Fruit fly (Drosophila melanogaster) whole organism, embryonic: ENCODE data around the gene RabX6.
A peak's percentile ranks its signal among the peaks of the same experiment; 100 is the strongest.

Experiments
- Antp ChIP-seq: fragments of 200-800 bp; sonication (Bioruptor generic); optimal IDR thresholded peaks from 3 replicates; lab custom pipeline; 2016; ENCODE audit warnings: missing biosample characterization, missing genetic modification characterization
- Atf-2 ChIP-seq: fragments of 200-800 bp; sonication (Bioruptor generic); optimal IDR thresholded peaks from 2 replicates; lab custom pipeline; 2016; ENCODE audit warnings: missing biosample characterization, missing genetic modification characterization
- Bdp1 ChIP-seq: fragments of 200-800 bp; sonication (Bioruptor generic); optimal IDR thresholded peaks from 3 replicates; lab custom pipeline; 2016; ENCODE audit warnings: missing biosample characterization, missing genetic modification characterization
- CG12219 ChIP-seq: fragments of 200-800 bp; sonication (Bioruptor generic); optimal IDR thresholded peaks from 3 replicates; lab custom pipeline; 2018; ENCODE audit warnings: missing biosample characterization, mild to moderate bottlenecking, missing genetic modification characterization
- CG12744 ChIP-seq: fragments of 200-800 bp; sonication (Bioruptor generic); optimal IDR thresholded peaks from 2 replicates; lab custom pipeline; 2016; ENCODE audit warnings: missing biosample characterization, missing genetic modification characterization
- CG13123 ChIP-seq: fragments of 200-800 bp; sonication (Bioruptor generic); optimal IDR thresholded peaks from 2 replicates; lab custom pipeline; 2016; ENCODE audit warnings: missing biosample characterization, missing genetic modification characterization
- CG15011 ChIP-seq: fragments of 200-800 bp; sonication (Bioruptor generic); optimal IDR thresholded peaks from 3 replicates; lab custom pipeline; 2018; ENCODE audit warnings: missing biosample characterization, mild to moderate bottlenecking, missing genetic modification characterization
- CG1602 ChIP-seq: fragments of 200-800 bp; sonication (Bioruptor generic); optimal IDR thresholded peaks from 3 replicates; lab custom pipeline; 2016; ENCODE audit warnings: missing biosample characterization, missing genetic modification characterization
- CG16863 ChIP-seq: fragments of 200-800 bp; sonication (Bioruptor generic); optimal IDR thresholded peaks from 3 replicates; lab custom pipeline; 2016; ENCODE audit warnings: missing biosample characterization, missing genetic modification characterization
- CG17328 ChIP-seq: fragments of 200-800 bp; sonication (Bioruptor generic); IDR thresholded peaks from 2 replicates; pipeline ENCODE4 v1.3.6; 2022; ENCODE audit warnings: missing biosample characterization, missing genetic modification characterization
- CG17385 ChIP-seq: fragments of 200-800 bp; sonication (Bioruptor generic); optimal IDR thresholded peaks from 3 replicates; lab custom pipeline; 2018; ENCODE audit warnings: missing biosample characterization, mild to moderate bottlenecking, missing genetic modification characterization
- CG17829 ChIP-seq: fragments of 200-800 bp; optimal IDR thresholded peaks from 2 replicates; lab custom pipeline; 2019; ENCODE audit warnings: missing biosample characterization, mild to moderate bottlenecking, missing genetic modification characterization, moderate library complexity
- CG2712 ChIP-seq: fragments of 200-800 bp; optimal IDR thresholded peaks from 3 replicates; lab custom pipeline; 2019; ENCODE audit warnings: missing biosample characterization, mild to moderate bottlenecking, missing genetic modification characterization, moderate library complexity
- CG2889 ChIP-seq: fragments of 200-800 bp; sonication (Bioruptor generic); IDR thresholded peaks from 3 replicates; pipeline ENCODE4 v1.3.6; 2022; ENCODE audit warnings: missing biosample characterization, missing genetic modification characterization
- CG30403 ChIP-seq: fragments of 200-800 bp; sonication (Bioruptor generic); optimal IDR thresholded peaks from 3 replicates; lab custom pipeline; 2016; ENCODE audit warnings: missing biosample characterization, missing genetic modification characterization
- CG3281 ChIP-seq: fragments of 200-800 bp; sonication (Bioruptor generic); optimal IDR thresholded peaks from 3 replicates; lab custom pipeline; 2017; ENCODE audit warnings: missing biosample characterization, mild to moderate bottlenecking, missing genetic modification characterization
- CG3847 ChIP-seq: fragments of 200-800 bp; sonication (Bioruptor generic); IDR thresholded peaks from 2 replicates; pipeline ENCODE4 v1.3.6; 2022; ENCODE audit warnings: missing biosample characterization, missing genetic modification characterization
- CG4424 ChIP-seq: fragments of 200-800 bp; sonication (Bioruptor generic); optimal IDR thresholded peaks from 3 replicates; lab custom pipeline; 2016; ENCODE audit warnings: missing biosample characterization, missing genetic modification characterization
- CG6654 ChIP-seq: fragments of 200-800 bp; sonication (Bioruptor generic); optimal IDR thresholded peaks from 2 replicates; lab custom pipeline; 2017; ENCODE audit warnings: missing biosample characterization, mild to moderate bottlenecking, missing genetic modification characterization
- CG6689 ChIP-seq: fragments of 200-800 bp; sonication (Bioruptor generic); IDR thresholded peaks from 2 replicates; pipeline ENCODE4 v1.3.6; 2022; ENCODE audit warnings: missing biosample characterization, missing genetic modification characterization
- CG8290 ChIP-seq, 3 experiments: fragments of 200-800 bp; sonication (Bioruptor generic); optimal IDR thresholded peaks; 2 replicates each; lab custom pipeline; 2016 to 2019; ENCODE audit warnings: missing biosample characterization in 3 of 3, missing genetic modification characterization in 3 of 3, mild to moderate bottlenecking in 2 of 3, moderate library complexity in 1 of 3
- CG9797 ChIP-seq: fragments of 200-800 bp; sonication (Bioruptor generic); optimal IDR thresholded peaks from 3 replicates; lab custom pipeline; 2018; ENCODE audit warnings: missing biosample characterization, mild to moderate bottlenecking, missing genetic modification characterization
- Dbx ChIP-seq: fragments of 200-800 bp; sonication (Bioruptor generic); IDR thresholded peaks from 3 replicates; pipeline ENCODE4 v1.3.6; 2022; ENCODE audit warnings: missing biosample characterization, missing genetic modification characterization
- Doc2 ChIP-seq: fragments of 200-800 bp; sonication (Bioruptor generic); IDR thresholded peaks from 2 replicates; pipeline ENCODE4 v1.3.6; 2022; ENCODE audit warnings: missing biosample characterization, missing genetic modification characterization
- ERR ChIP-seq: fragments of 200-800 bp; sonication (Bioruptor generic); optimal IDR thresholded peaks from 2 replicates; lab custom pipeline; 2016; ENCODE audit warnings: missing biosample characterization, missing genetic modification characterization
- Fer2 ChIP-seq: fragments of 200-800 bp; sonication (Bioruptor generic); optimal IDR thresholded peaks from 2 replicates; lab custom pipeline; 2018; ENCODE audit warnings: missing biosample characterization, mild to moderate bottlenecking, missing genetic modification characterization, moderate library complexity
- H2.0 ChIP-seq: fragments of 200-800 bp; sonication (Bioruptor generic); IDR thresholded peaks from 2 replicates; pipeline ENCODE4 v1.3.6; 2022; ENCODE audit warnings: missing biosample characterization, missing genetic modification characterization
- HLHmδ ChIP-seq: fragments of 200-800 bp; sonication (Bioruptor generic); optimal IDR thresholded peaks from 2 replicates; lab custom pipeline; 2018; ENCODE audit warnings: missing biosample characterization, mild to moderate bottlenecking, missing genetic modification characterization, moderate library complexity
- Hmr ChIP-seq: fragments of 200-800 bp; sonication (Bioruptor generic); optimal IDR thresholded peaks from 3 replicates; lab custom pipeline; 2017; ENCODE audit warnings: mild to moderate bottlenecking, missing biosample characterization, missing genetic modification reagents, missing genetic modification characterization
- Myb ChIP-seq: fragments of 200-800 bp; sonication (Bioruptor generic); optimal IDR thresholded peaks from 2 replicates; lab custom pipeline; 2016; ENCODE audit warnings: missing biosample characterization, missing genetic modification characterization
- NFAT ChIP-seq: fragments of 200-800 bp; sonication (Bioruptor generic); IDR thresholded peaks from 2 replicates; pipeline ENCODE4 v1.3.6; 2022; ENCODE audit warnings: missing biosample characterization, missing genetic modification characterization
- Opbp ChIP-seq: fragments of 200-800 bp; sonication (Bioruptor generic); IDR thresholded peaks from 3 replicates; pipeline ENCODE4 v1.3.6; 2022; ENCODE audit warnings: missing biosample characterization, missing genetic modification characterization; ENCODE audit not compliant: partially characterized antibody
- Spps ChIP-seq: fragments of 200-800 bp; sonication (Bioruptor generic); optimal IDR thresholded peaks from 2 replicates; lab custom pipeline; 2018; ENCODE audit warnings: missing biosample characterization, mild to moderate bottlenecking, missing genetic modification characterization
- ab ChIP-seq: fragments of 200-800 bp; sonication (Bioruptor generic); optimal IDR thresholded peaks from 2 replicates; lab custom pipeline; 2016; ENCODE audit warnings: missing biosample characterization, missing genetic modification characterization
- aop ChIP-seq: fragments of 200-800 bp; sonication (Bioruptor generic); IDR thresholded peaks from 2 replicates; pipeline ENCODE4 v1.3.6; 2022; ENCODE audit warnings: missing biosample characterization, missing genetic modification characterization
- az2 ChIP-seq: fragments of 200-800 bp; sonication (Bioruptor generic); optimal IDR thresholded peaks from 3 replicates; lab custom pipeline; 2016; ENCODE audit warnings: missing biosample characterization, missing genetic modification characterization
- bcd ChIP-seq: fragments of 200-800 bp; sonication (Bioruptor generic); optimal IDR thresholded peaks from 2 replicates; lab custom pipeline; 2017; ENCODE audit warnings: missing biosample characterization, mild to moderate bottlenecking, missing genetic modification characterization
- bsh ChIP-seq, 2 experiments: fragments of 200-800 bp; sonication (Bioruptor generic); optimal IDR thresholded peaks; 2 replicates each; lab custom pipeline; 2017 to 2018; ENCODE audit warnings: mild to moderate bottlenecking in 2 of 2, missing biosample characterization in 2 of 2, missing genetic modification characterization in 2 of 2, moderate library complexity in 1 of 2
- chif ChIP-seq, 2 experiments: fragments of 200-800 bp; sonication (Bioruptor generic); optimal IDR thresholded peaks; 3 replicates each; lab custom pipeline; 2016; ENCODE audit warnings: missing biosample characterization in 2 of 2, missing genetic modification characterization in 2 of 2
- ci ChIP-seq: fragments of 200-800 bp; sonication (Bioruptor generic); IDR thresholded peaks from 3 replicates; pipeline ENCODE4 v1.3.6; 2022; ENCODE audit warnings: missing biosample characterization, missing genetic modification characterization
- ewg ChIP-seq: fragments of 200-800 bp; sonication (Bioruptor generic); optimal IDR thresholded peaks from 3 replicates; lab custom pipeline; 2017; ENCODE audit warnings: mild to moderate bottlenecking, missing biosample characterization, missing genetic modification reagents, missing genetic modification characterization
- inv ChIP-seq: fragments of 200-800 bp; sonication (Bioruptor generic); IDR thresholded peaks from 2 replicates; pipeline ENCODE4 v1.3.6; 2022; ENCODE audit warnings: missing biosample characterization, missing genetic modification characterization; ENCODE audit not compliant: partially characterized antibody
- kah ChIP-seq: fragments of 200-800 bp; sonication (Bioruptor generic); optimal IDR thresholded peaks from 2 replicates; lab custom pipeline; 2018; ENCODE audit warnings: missing biosample characterization, mild to moderate bottlenecking, missing genetic modification characterization
- lilli ChIP-seq: fragments of 200-800 bp; sonication (Bioruptor generic); optimal IDR thresholded peaks from 3 replicates; lab custom pipeline; 2016; ENCODE audit warnings: missing biosample characterization, missing genetic modification characterization
- org-1 ChIP-seq: fragments of 200-800 bp; sonication (Bioruptor generic); optimal IDR thresholded peaks from 2 replicates; lab custom pipeline; 2017; ENCODE audit warnings: missing biosample characterization, missing genetic modification characterization
- pros ChIP-seq: fragments of 200-800 bp; sonication (Bioruptor generic); optimal IDR thresholded peaks from 3 replicates; lab custom pipeline; 2019; ENCODE audit warnings: missing biosample characterization, mild to moderate bottlenecking, missing genetic modification characterization, moderate library complexity
- scrt ChIP-seq: fragments of 200-800 bp; sonication (Bioruptor generic); optimal IDR thresholded peaks from 2 replicates; lab custom pipeline; 2018; ENCODE audit warnings: missing biosample characterization, mild to moderate bottlenecking, missing genetic modification characterization, moderate library complexity
- sna ChIP-seq: fragments of 200-800 bp; sonication (Bioruptor generic); IDR thresholded peaks from 2 replicates; pipeline ENCODE4 v1.3.6; 2022; ENCODE audit warnings: missing biosample characterization, missing genetic modification characterization; ENCODE audit not compliant: partially characterized antibody
- vvl ChIP-seq: fragments of 200-800 bp; sonication (Bioruptor generic); IDR thresholded peaks from 2 replicates; pipeline ENCODE4 v1.3.6; 2022; ENCODE audit warnings: missing biosample characterization, missing genetic modification characterization

RabX6 gene

DNA sequence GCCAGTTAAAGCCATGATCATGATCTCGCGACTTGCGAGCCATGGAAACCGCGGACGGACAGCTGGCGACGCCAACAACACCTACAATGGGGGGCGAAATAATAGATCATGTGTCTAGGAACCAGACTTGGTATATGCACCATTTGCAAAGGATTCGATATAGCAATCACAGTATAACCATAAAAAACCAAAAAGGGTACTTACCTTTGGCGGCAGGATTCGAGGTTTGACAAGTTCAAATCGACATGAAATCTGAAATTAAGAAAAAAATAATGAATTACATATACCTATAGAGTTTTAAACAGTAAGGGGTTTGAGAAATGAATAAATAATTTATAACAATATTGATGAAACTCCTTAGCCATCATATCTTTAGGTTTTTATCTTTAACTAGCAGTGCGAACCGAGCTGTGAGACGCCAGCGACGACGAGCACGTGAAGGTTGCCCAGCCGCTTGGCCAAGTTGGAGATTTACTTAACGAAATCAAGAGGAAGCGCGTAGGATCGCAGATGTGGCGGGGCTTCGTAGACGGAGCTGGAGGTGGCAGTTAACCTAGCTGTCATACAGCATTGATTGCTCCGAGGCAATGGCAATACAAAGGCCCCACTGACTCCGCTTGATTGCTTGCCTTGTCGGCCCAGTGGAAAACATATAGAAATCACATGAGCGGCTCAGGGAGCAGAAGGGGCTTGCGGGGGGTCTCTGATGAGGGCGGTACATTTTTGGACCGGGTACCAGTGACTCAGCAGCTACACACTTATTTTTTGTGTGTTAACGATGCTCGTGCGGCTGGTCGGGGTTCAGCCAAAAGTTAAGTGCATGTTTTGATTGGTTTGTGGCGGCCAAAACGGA, 43.8 kb downstream of the RabX6 start (continued):
- TF ChIP-seq HLHmδ (GFP tag; lab: Kevin White, UChicago) (no peak), CG17385 (GFP tag; lab: Kevin White, UChicago) (peak; percentile 12), aop (no peak), scrt (no peak), CG2712 (tag; lab: Kevin White, UChicago) (peak; percentile 44), Hmr (GFP tag; lab: Kevin White, UChicago) (peak; percentile 40), Myb (GFP tag; lab: Kevin White, UChicago) (no peak), CG17328 (no peak), CG30403 (peak; percentile 42), kah (no peak), Atf-2 (GFP tag; lab: Kevin White, UChicago) (no peak), Fer2 (tag; lab: Kevin White, UChicago) (no peak), lilli (GFP tag; lab: Kevin White, UChicago) (peak; percentile 26), CG3281 (GFP tag; lab: Kevin White, UChicago) (peak; percentile 21), Dbx (GFP tag; lab: Robert Waterston, UW) (no peak), pros (GFP tag; lab: Kevin White, UChicago) (no peak), CG6689 (GFP tag; lab: Robert Waterston, UW) (peak; percentile 34; the same call in 1 of the 2 replicates), org-1 (GFP tag; lab: Kevin White, UChicago) (peak; percentile 19), CG17829 (tag; lab: Kevin White, UChicago) (no peak), CG4424 (GFP tag; lab: Kevin White, UChicago) (peak; percentile 50), Antp (GFP tag; lab: Kevin White, UChicago) (no peak), CG8290 (GFP tag; optimal IDR thresholded peaks at IDR 0.05; lab: Kevin White, UChicago) (no peak), CG8290 (tag; optimal IDR thresholded peaks at IDR 0.05; lab: Kevin White, UChicago) (no peak), CG1602 (GFP tag; lab: Kevin White, UChicago) (no peak), Doc2 (GFP tag; lab: Robert Waterston, UW) (no peak), ERR (no peak), CG2889 (GFP tag; lab: Robert Waterston, UW) (no peak), NFAT (GFP tag; lab: Robert Waterston, UW) (no peak), CG16863 (GFP tag; lab: Kevin White, UChicago) (no peak), CG12744 (no peak), CG12219 (GFP tag; lab: Kevin White, UChicago) (no peak), bcd (GFP tag; lab: Kevin White, UChicago) (peak; percentile 23), Opbp (no peak), CG3847 (GFP tag; lab: Robert Waterston, UW) (no peak), ewg (GFP tag; lab: Kevin White, UChicago) (no peak), bsh (GFP tag; optimal IDR thresholded peaks at IDR 0.05; lab: Kevin White, UChicago) (peak; percentile 6 to 66), vvl (GFP tag; lab: Robert Waterston, UW) (no peak), Spps (tag; lab: Kevin White, UChicago) (no peak), ab (GFP tag; lab: Kevin White, UChicago) (no peak), az2 (GFP tag; lab: Kevin White, UChicago) (peak; percentile 3), CG6654 (no peak), chif (GFP tag; optimal IDR thresholded peaks at IDR 0.05; lab: Kevin White, UChicago) (no peak), CG13123 (GFP tag; lab: Kevin White, UChicago) (no peak), CG9797 (no peak), H2.0 (GFP tag; lab: Robert Waterston, UW) (no peak), inv (GFP tag; lab: Robert Waterston, UW) (no peak), sna (no peak), CG15011 (GFP tag; lab: Kevin White, UChicago) (no peak), Bdp1 (GFP tag; lab: Kevin White, UChicago) (no peak), ci (GFP tag; lab: Robert Waterston, UW) (no peak)
